Worm (Caenorhabditis elegans) whole organism, young adult: ENCODE data around the gene pbo-6.

ENCODE experiments used
- B0261.1 ChIP-seq: sonication (generic microtip); optimal IDR thresholded peaks from 2 replicates; lab custom pipeline; 2016; ENCODE audit warnings: mild to moderate bottlenecking, missing genetic modification characterization, moderate library complexity, missing compliant biosample characterization
- B0336.3 ChIP-seq: fragments of 200-800 bp; sonication (Bioruptor generic); IDR thresholded peaks from 2 replicates; pipeline ENCODE4 v1.3.6; 2022; ENCODE audit warnings: missing genetic modification characterization, missing compliant biosample characterization
- F22D6.2 ChIP-seq: sonication (generic microtip); optimal IDR thresholded peaks from 2 replicates; lab custom pipeline; 2016; ENCODE audit warnings: mild to moderate bottlenecking, missing genetic modification characterization, missing compliant biosample characterization
- F33H1.4 ChIP-seq: fragments of 200-800 bp; sonication (Bioruptor generic); IDR thresholded peaks from 2 replicates; pipeline ENCODE4 v1.3.6; 2022; ENCODE audit warnings: missing genetic modification reagents, missing genetic modification characterization, missing compliant biosample characterization
- F49E8.2 ChIP-seq: sonication (generic microtip); optimal IDR thresholded peaks from 3 replicates; lab custom pipeline; 2017; ENCODE audit warnings: missing genetic modification characterization, mild to moderate bottlenecking, missing compliant biosample characterization, antibody characterized with exemption, moderate library complexity; ENCODE audit not compliant: insufficient read depth
- F57C9.4 ChIP-seq: sonication (generic microtip); optimal IDR thresholded peaks from 2 replicates; lab custom pipeline; 2017; ENCODE audit warnings: mild to moderate bottlenecking, missing genetic modification characterization, missing compliant biosample characterization
- Y67H2A.10 ChIP-seq: fragments of 200-800 bp; sonication (Bioruptor generic); conservative IDR thresholded peaks from 2 replicates; pipeline ENCODE4 v1.3.6; 2022; ENCODE audit warnings: missing genetic modification reagents, missing genetic modification characterization, missing compliant biosample characterization
- Y95B8A.8 ChIP-seq: fragments of 200-800 bp; sonication (Bioruptor generic); IDR thresholded peaks from 2 replicates; pipeline ENCODE4 v1.3.6; 2022; ENCODE audit warnings: missing genetic modification reagents, missing genetic modification characterization, missing compliant biosample characterization
- ZK185.1 ChIP-seq: sonication (generic microtip); optimal IDR thresholded peaks from 2 replicates; lab custom pipeline; 2016; ENCODE audit warnings: mild to moderate bottlenecking, missing genetic modification characterization, missing compliant biosample characterization; ENCODE audit not compliant: poor library complexity, severe bottlenecking
- akir-1 ChIP-seq: fragments of 200-800 bp; sonication (Bioruptor generic); optimal IDR thresholded peaks from 2 replicates; lab custom pipeline; 2018; ENCODE audit warnings: mild to moderate bottlenecking, missing genetic modification characterization, moderate library complexity, missing compliant biosample characterization
- ama-1 ChIP-seq, 3 experiments: fragments of 150-350 bp in 1 of 3; sonication (generic microtip) in 2 of 3; optimal IDR thresholded peaks; 2 replicates each; lab custom pipeline; 2014 to 2018; ENCODE audit warnings: missing biosample characterization in 2 of 3, missing genetic modification characterization in 2 of 3, missing genetic modification reagents in 2 of 3
- bed-1 ChIP-seq: fragments of 200-800 bp; sonication (Bioruptor generic); IDR thresholded peaks from 2 replicates; pipeline ENCODE4 v1.3.6; 2022; ENCODE audit warnings: missing genetic modification reagents, missing genetic modification characterization, missing compliant biosample characterization
- ceh-100 ChIP-seq: fragments of 200-800 bp; sonication (Bioruptor generic); IDR thresholded peaks from 2 replicates; pipeline ENCODE4 v1.3.6; 2022; ENCODE audit warnings: missing genetic modification reagents, missing genetic modification characterization, missing compliant biosample characterization
- ceh-79 ChIP-seq: sonication (generic microtip); optimal IDR thresholded peaks from 2 replicates; lab custom pipeline; 2017; ENCODE audit warnings: mild to moderate bottlenecking, missing genetic modification characterization, missing compliant biosample characterization
- egl-18 ChIP-seq: fragments of 200-800 bp; sonication (Bioruptor generic); IDR thresholded peaks from 2 replicates; pipeline ENCODE4 v1.3.6; 2022; ENCODE audit warnings: missing genetic modification reagents, missing genetic modification characterization, missing compliant biosample characterization
- egl-44 ChIP-seq: fragments of 200-800 bp; sonication (Bioruptor generic); IDR thresholded peaks from 2 replicates; pipeline ENCODE4 v1.3.6; 2022; ENCODE audit warnings: missing genetic modification reagents, missing genetic modification characterization, missing compliant biosample characterization
- hmg-1.2 ChIP-seq: fragments of 200-800 bp; sonication (Bioruptor generic); IDR thresholded peaks from 2 replicates; pipeline ENCODE4 v1.3.6; 2022; ENCODE audit warnings: missing genetic modification reagents, missing genetic modification characterization, missing compliant biosample characterization
- hrde-1 ChIP-seq: sonication (generic microtip); optimal IDR thresholded peaks from 2 replicates; lab custom pipeline; 2016; ENCODE audit warnings: missing genetic modification characterization, mild to moderate bottlenecking, missing compliant biosample characterization, moderate library complexity, missing genotype, missing genetic modification reagents, borderline replicate concordance
- lsy-27 ChIP-seq: sonication (generic microtip); optimal IDR thresholded peaks from 2 replicates; lab custom pipeline; 2017; ENCODE audit warnings: missing genetic modification characterization, mild to moderate bottlenecking, missing compliant biosample characterization, antibody characterized with exemption, missing genotype, borderline replicate concordance; ENCODE audit not compliant: insufficient read depth
- madf-8 ChIP-seq: fragments of 200-800 bp; sonication (Bioruptor generic); conservative IDR thresholded peaks from 2 replicates; pipeline ENCODE4 v1.3.6; 2022; ENCODE audit warnings: missing genetic modification reagents, missing genetic modification characterization, missing compliant biosample characterization
- mel-28 ChIP-seq: sonication (generic microtip); optimal IDR thresholded peaks from 2 replicates; lab custom pipeline; 2016; ENCODE audit warnings: borderline replicate concordance, mild to moderate bottlenecking, missing genetic modification characterization, missing compliant biosample characterization
- nhr-80 ChIP-seq: sonication (generic microtip); optimal IDR thresholded peaks from 2 replicates; lab custom pipeline; 2016; ENCODE audit warnings: missing genetic modification characterization, missing compliant biosample characterization
- pbrm-1 ChIP-seq: fragments of 200-800 bp; sonication (Bioruptor generic); IDR thresholded peaks from 2 replicates; pipeline ENCODE4 v1.3.6; 2022; ENCODE audit warnings: missing genetic modification reagents, missing genetic modification characterization, missing compliant biosample characterization
- snpc-1.1 ChIP-seq: sonication (generic microtip); optimal IDR thresholded peaks from 2 replicates; lab custom pipeline; 2017; ENCODE audit warnings: missing genetic modification characterization, mild to moderate bottlenecking, missing compliant biosample characterization, antibody characterized with exemption, moderate library complexity, missing genotype, missing genetic modification reagents; ENCODE audit not compliant: insufficient read depth
- tlf-1 ChIP-seq: fragments of 200-800 bp; sonication (Bioruptor generic); optimal IDR thresholded peaks from 2 replicates; lab custom pipeline; 2018; ENCODE audit warnings: mild to moderate bottlenecking, missing genetic modification characterization, missing compliant biosample characterization
- zfh-2 ChIP-seq: fragments of 200-800 bp; sonication (Bioruptor generic); conservative IDR thresholded peaks from 2 replicates; pipeline ENCODE4 v1.3.6; 2022; ENCODE audit warnings: missing genetic modification reagents, missing genetic modification characterization, missing compliant biosample characterization
- ztf-18 ChIP-seq: sonication (generic microtip); optimal IDR thresholded peaks from 2 replicates; lab custom pipeline; 2016; ENCODE audit warnings: missing genotype, mild to moderate bottlenecking, missing genetic modification characterization, missing compliant biosample characterization
- ztf-28 ChIP-seq: fragments of 200-800 bp; sonication (Bioruptor generic); IDR thresholded peaks from 2 replicates; pipeline ENCODE4 v1.3.6; 2022; ENCODE audit warnings: missing genetic modification reagents, missing genetic modification characterization, missing compliant biosample characterization

pbo-6 gene

DNA sequence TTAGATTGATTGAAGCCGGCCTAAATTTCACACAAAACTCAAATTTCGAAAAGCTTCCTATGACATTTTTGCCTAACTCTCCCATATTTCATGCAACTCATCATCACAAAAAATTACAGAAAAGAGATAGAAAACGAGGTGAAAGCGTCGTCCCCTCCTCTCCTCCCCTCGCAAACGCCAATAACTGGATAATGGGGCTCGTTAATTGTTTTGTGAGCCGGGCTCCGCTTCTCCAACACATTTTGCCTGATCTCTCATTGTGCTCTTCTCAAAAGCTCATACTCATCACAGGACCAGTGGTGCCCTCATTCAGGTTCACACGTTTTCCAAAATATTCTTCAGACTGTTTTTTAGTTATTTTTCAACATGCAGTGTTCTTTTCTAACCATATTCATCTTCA, at the start of gene pbo-6:
TSS of gene pbo-6 (plus strand) at position 240 of the 400 bp plus-strand sequence.
- TF ChIP-seq ztf-18 (tag; lab: Kevin White, UChicago), result no peak
- no peak for TF ChIP-seq snpc-1.1 (tag; lab: Kevin White, UChicago)
- TF ChIP-seq ceh-79, result no peak
- TF ChIP-seq madf-8, result no peak
- no peak for TF ChIP-seq F33H1.4 (GFP tag; lab: Robert Waterston, UW)
- TF ChIP-seq tlf-1 (GFP tag; lab: Kevin White, UChicago), result no peak

DNA sequence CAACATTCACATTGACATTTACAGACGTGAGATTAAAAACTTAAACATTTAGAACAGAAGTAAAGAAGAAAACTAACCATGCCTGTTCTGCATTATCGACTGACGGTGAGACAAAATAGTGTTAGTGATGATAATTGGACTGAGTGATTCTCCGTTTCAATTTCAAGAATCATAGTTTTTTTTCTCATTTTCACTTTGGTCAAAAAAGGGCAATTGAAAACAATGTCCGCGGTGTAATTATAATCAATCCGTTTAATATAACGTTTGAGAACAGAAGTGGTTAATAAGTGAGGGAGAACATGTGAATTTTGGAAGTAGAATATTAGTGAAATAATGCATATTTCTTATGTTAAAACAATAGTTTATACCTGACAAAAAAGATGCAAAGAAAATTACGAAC, 49.2 kb upstream of the pbo-6 start, which contains the start of gene F10D7.10:
TSS of gene F10D7.10 (minus strand) at position 101 of the 400 bp plus-strand sequence.
- no peak for TF ChIP-seq ztf-18 (tag; lab: Kevin White, UChicago)
- TF ChIP-seq F57C9.4 (tag; lab: Kevin White, UChicago), result no peak
- TF ChIP-seq bed-1, result no peak
- no peak for TF ChIP-seq B0336.3 (GFP tag; lab: Robert Waterston, UW)

DNA sequence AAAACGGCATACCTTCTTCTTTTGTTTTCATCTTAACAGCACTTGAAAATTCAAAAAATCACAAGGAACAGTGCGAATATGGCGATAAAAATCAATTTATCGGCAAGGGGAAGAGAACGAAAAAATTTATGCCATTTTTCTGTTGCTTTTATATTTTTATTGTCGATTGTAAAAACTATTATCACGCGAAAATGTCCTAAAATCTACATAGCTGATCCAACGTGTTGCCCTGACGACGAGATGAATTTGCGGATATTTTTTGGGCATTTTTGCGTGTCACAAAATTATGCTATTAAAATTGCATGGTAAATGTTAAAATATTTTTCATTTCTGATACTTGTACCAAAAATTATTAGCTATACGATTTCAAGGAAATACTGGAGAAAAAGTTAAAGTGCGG, 46.9 kb upstream of the pbo-6 start, which contains the start of gene F10D7.4:
TSS of gene F10D7.4 (minus strand) at position 101 of the 400 bp plus-strand sequence.
- TF ChIP-seq ama-1 (optimal IDR thresholded peaks at IDR 0.05; lab: Kevin White, UChicago) (no peak), ama-1 (GFP tag; optimal IDR thresholded peaks at IDR 0.05; lab: Kevin White, UChicago) (no peak), ztf-28 (GFP tag; lab: Robert Waterston, UW) (no peak), mel-28 (no peak), egl-44 (no peak), pbrm-1 (no peak), ceh-100 (no peak), egl-18 (GFP tag; lab: Robert Waterston, UW) (no peak), ceh-79 (no peak), akir-1 (GFP tag; lab: Kevin White, UChicago) (no peak)

DNA sequence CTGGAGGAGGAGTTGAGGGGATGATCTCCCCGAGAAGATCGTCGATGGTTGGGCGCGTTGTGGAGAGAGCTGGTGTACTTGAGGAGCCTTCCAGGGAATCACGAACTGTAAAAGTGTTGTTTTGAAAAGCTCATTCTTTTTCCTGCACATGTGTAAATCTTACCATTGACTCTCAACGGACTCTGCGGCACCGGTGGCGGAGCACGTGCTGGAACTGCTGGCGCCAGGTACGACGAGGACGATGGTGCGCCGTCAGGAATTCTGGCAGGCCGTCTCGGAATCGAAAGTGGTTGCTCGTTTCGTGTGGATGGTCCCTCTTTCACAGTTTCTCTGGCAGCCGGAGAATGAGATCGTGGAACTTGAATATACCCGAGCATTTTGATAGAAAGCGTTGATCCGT, 44.5 kb upstream of the pbo-6 start:
- TF ChIP-seq F22D6.2 (tag; lab: Kevin White, UChicago) (no peak), zfh-2 (GFP tag; lab: Robert Waterston, UW) (peak; percentile 80)

- TF ChIP-seq F49E8.2 (tag; lab: Kevin White, UChicago) (no peak), F57C9.4 (tag; lab: Kevin White, UChicago) (no peak), egl-18 (GFP tag; lab: Robert Waterston, UW) (no peak), hrde-1 (tag; lab: Kevin White, UChicago) (no peak), lsy-27 (tag; lab: Kevin White, UChicago) (no peak), Y95B8A.8 (GFP tag; lab: Robert Waterston, UW) (no peak)
- TF ChIP-seq, all 124 proteins: peak for 0
These were observed 43.7 kb upstream of the pbo-6 start for ce11 chrX:17385102-17385501.

DNA sequence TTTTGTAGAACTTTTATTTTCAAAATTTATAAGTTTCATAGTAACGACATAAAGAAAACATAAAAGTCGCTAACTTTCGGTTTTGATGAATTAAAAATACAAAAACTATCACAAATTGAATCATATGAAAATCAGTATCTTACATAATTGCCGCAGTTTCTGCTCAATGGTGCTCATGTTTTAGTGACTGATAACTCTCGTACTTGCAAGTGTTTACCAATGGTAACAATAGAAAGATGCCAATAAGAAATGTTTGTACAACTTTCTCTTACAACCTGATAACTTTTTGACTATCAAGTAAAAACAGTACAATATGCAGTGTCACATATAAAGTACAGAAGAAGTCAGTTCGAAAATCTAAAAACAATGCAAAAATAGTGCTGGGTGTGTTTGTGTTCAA, 42.7 kb upstream of the pbo-6 start:
- no peak for TF ChIP-seq B0261.1
- peak; percentile 17 for TF ChIP-seq nhr-80
- TF ChIP-seq ZK185.1, result no peak
- TF ChIP-seq egl-44, result no peak
- TF ChIP-seq Y67H2A.10, result no peak

DNA sequence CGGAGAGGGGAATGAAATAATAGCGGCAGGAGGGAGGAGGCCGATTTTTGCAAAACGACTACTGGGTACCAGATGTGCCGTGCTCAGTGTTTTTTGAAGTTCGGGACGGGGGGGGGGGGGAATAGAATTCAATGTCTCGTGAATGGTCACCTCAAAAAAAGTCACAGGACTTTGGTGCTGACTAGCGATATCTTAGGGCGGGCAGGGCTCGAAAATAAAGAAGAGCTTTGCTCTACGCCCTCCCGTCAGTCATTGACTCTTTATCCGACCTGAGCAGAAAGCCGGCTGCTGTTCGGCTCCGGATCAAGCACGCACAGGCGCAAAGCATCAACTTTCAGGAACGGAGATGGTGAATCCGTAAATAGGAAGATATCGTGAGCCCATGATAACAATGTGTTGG, 38.3 kb upstream of the pbo-6 start:
- TF ChIP-seq hmg-1.2 (GFP tag; lab: Robert Waterston, UW) (no peak), zfh-2 (GFP tag; lab: Robert Waterston, UW) (peak; percentile 51)
